Worm (Caenorhabditis elegans) whole organism, L4 larva: ENCODE results near the gene dna-2.

Experiments
- F26F4.8 ChIP-seq: fragments of 200-800 bp; sonication (Bioruptor generic); conservative IDR thresholded peaks from 2 replicates; pipeline ENCODE4 v1.3.6; 2022; ENCODE audit warnings: missing genetic modification characterization, missing compliant biosample characterization
- F49E8.2 ChIP-seq: sonication (generic microtip); optimal IDR thresholded peaks from 2 replicates; lab custom pipeline; 2016; ENCODE audit warnings: missing compliant biosample characterization, mild to moderate bottlenecking, missing genetic modification characterization, borderline replicate concordance
- R02D3.7 ChIP-seq: fragments of 150-350 bp; sonication (generic microtip); optimal IDR thresholded peaks from 3 replicates; lab custom pipeline; 2014; ENCODE audit warnings: missing biosample characterization, missing genetic modification characterization
- T20F7.1 ChIP-seq: fragments of 200-800 bp; sonication (Bioruptor generic); optimal IDR thresholded peaks from 2 replicates; lab custom pipeline; 2018; ENCODE audit warnings: mild to moderate bottlenecking, missing genetic modification characterization, missing compliant biosample characterization
- T26A8.4 ChIP-seq: fragments of 200-800 bp; sonication (Bioruptor generic); IDR thresholded peaks from 2 replicates; pipeline ENCODE4 v1.3.6; 2022; ENCODE audit warnings: missing genetic modification characterization, missing compliant biosample characterization
- Y5F2A.4 ChIP-seq: fragments of 200-800 bp; sonication (Bioruptor generic); optimal IDR thresholded peaks from 2 replicates; lab custom pipeline; 2018; ENCODE audit warnings: mild to moderate bottlenecking, missing genetic modification characterization, missing compliant biosample characterization
- Y75B8A.6 ChIP-seq: fragments of 200-800 bp; sonication (Bioruptor generic); IDR thresholded peaks from 2 replicates; pipeline ENCODE4 v1.3.6; 2022; ENCODE audit warnings: missing genetic modification reagents, missing genetic modification characterization, missing compliant biosample characterization
- ZK337.2 ChIP-seq: fragments of 200-800 bp; sonication (Bioruptor generic); IDR thresholded peaks from 2 replicates; pipeline ENCODE4 v1.3.6; 2022; ENCODE audit warnings: missing genetic modification reagents, missing genetic modification characterization, missing compliant biosample characterization
- ZK546.5 ChIP-seq, 2 experiments: sonication (generic microtip); optimal IDR thresholded peaks; 2 replicates each; lab custom pipeline; 2017; ENCODE audit warnings: missing biosample characterization in 2 of 2, missing genetic modification characterization in 2 of 2
- aha-1 ChIP-seq: fragments of 150-350 bp; peaks from one replicate; lab custom pipeline; 2014; ENCODE audit warnings: missing biosample characterization, missing genetic modification characterization
- aly-2 ChIP-seq: sonication (generic microtip); optimal IDR thresholded peaks from 2 replicates; lab custom pipeline; 2018; ENCODE audit warnings: missing biosample characterization, missing genetic modification characterization
- ceh-82 ChIP-seq: sonication (generic microtip); optimal IDR thresholded peaks from 2 replicates; lab custom pipeline; 2017; ENCODE audit warnings: missing biosample characterization, missing genetic modification characterization
- ces-1 ChIP-seq: fragments of 150-350 bp; sonication (generic microtip); optimal IDR thresholded peaks from 4 replicates; lab custom pipeline; 2014; ENCODE audit warnings: missing biosample characterization, missing genetic modification reagents, missing genetic modification characterization
- cey-2 ChIP-seq: sonication (generic microtip); optimal IDR thresholded peaks from 3 replicates; lab custom pipeline; 2017; ENCODE audit warnings: missing genetic modification characterization, mild to moderate bottlenecking, missing compliant biosample characterization, antibody characterized with exemption, borderline replicate concordance; ENCODE audit not compliant: insufficient read depth
- daf-12 ChIP-seq: fragments of 150-350 bp; optimal IDR thresholded peaks from 2 replicates; lab custom pipeline; 2014; ENCODE audit warnings: missing biosample characterization, missing genetic modification reagents, missing genetic modification characterization
- daf-16 ChIP-seq, 3 experiments: sonication (generic microtip); optimal IDR thresholded peaks; 2 replicates each; lab custom pipeline; 2016 to 2017; ENCODE audit warnings: missing genetic modification characterization in 3 of 3, missing genetic modification reagents in 3 of 3, mild to moderate bottlenecking in 2 of 3, missing compliant biosample characterization in 2 of 3, missing biosample characterization in 1 of 3, moderate library complexity in 1 of 3
- dmd-6 ChIP-seq: fragments of 200-800 bp; sonication (Bioruptor generic); IDR thresholded peaks from 2 replicates; pipeline ENCODE4 v1.3.6; 2022; ENCODE audit warnings: missing genetic modification reagents, missing genetic modification characterization, missing compliant biosample characterization
- dmd-9 ChIP-seq: fragments of 200-800 bp; sonication (Bioruptor generic); IDR thresholded peaks from 2 replicates; pipeline ENCODE4 v1.3.6; 2022; ENCODE audit warnings: missing genetic modification reagents, missing genetic modification characterization, missing compliant biosample characterization
- egl-27 ChIP-seq: sonication (generic microtip); optimal IDR thresholded peaks from 3 replicates; lab custom pipeline; 2017; ENCODE audit warnings: missing biosample characterization, missing genetic modification reagents, missing genetic modification characterization
- gei-8 ChIP-seq: fragments of 200-800 bp; sonication (Bioruptor generic); optimal IDR thresholded peaks from 2 replicates; lab custom pipeline; 2018; ENCODE audit warnings: mild to moderate bottlenecking, missing genetic modification characterization, missing compliant biosample characterization
- hmg-1.1 ChIP-seq: fragments of 200-800 bp; sonication (Bioruptor generic); IDR thresholded peaks from 2 replicates; pipeline ENCODE4 v1.3.6; 2022; ENCODE audit warnings: missing genetic modification reagents, missing genetic modification characterization, missing compliant biosample characterization
- jun-1 ChIP-seq: fragments of 150-350 bp; optimal IDR thresholded peaks from 2 replicates; lab custom pipeline; 2014; ENCODE audit warnings: missing biosample characterization, missing genetic modification reagents, missing genetic modification characterization
- lin-1 ChIP-seq: fragments of 200-800 bp; sonication (Bioruptor generic); IDR thresholded peaks from 2 replicates; pipeline ENCODE4 v1.3.6; 2022; ENCODE audit warnings: missing genetic modification reagents, missing genetic modification characterization, missing compliant biosample characterization
- lin-13 ChIP-seq: fragments of 150-350 bp; optimal IDR thresholded peaks from 2 replicates; lab custom pipeline; 2014; ENCODE audit warnings: missing biosample characterization, missing genetic modification reagents, missing genetic modification characterization
- lin-15B ChIP-seq: fragments of 150-350 bp; sonication (generic microtip); optimal IDR thresholded peaks from 3 replicates; lab custom pipeline; 2014; ENCODE audit warnings: missing biosample characterization, missing genetic modification characterization
- lin-39 ChIP-seq: fragments of 150-350 bp; optimal IDR thresholded peaks from 2 replicates; lab custom pipeline; 2014; ENCODE audit warnings: missing biosample characterization, missing genetic modification reagents, missing genetic modification characterization
- lir-3 ChIP-seq: sonication (generic microtip); optimal IDR thresholded peaks from 2 replicates; lab custom pipeline; 2016; ENCODE audit warnings: mild to moderate bottlenecking, missing genetic modification characterization, missing compliant biosample characterization
- lsy-2 ChIP-seq, 2 experiments: fragments of 150-350 bp in 1 of 2; sonication (generic microtip) in 1 of 2; optimal IDR thresholded peaks; 2 replicates each; lab custom pipeline; 2014 to 2017; ENCODE audit warnings: missing biosample characterization in 2 of 2, missing genetic modification characterization in 2 of 2
- madf-5 ChIP-seq, 2 experiments: fragments of 200-800 bp; sonication (Bioruptor generic); IDR thresholded peaks; 2 replicates each; pipeline ENCODE4 v1.3.6; 2022; ENCODE audit warnings: missing compliant biosample characterization in 2 of 2, missing genetic modification characterization in 2 of 2
- madf-9 ChIP-seq: fragments of 200-800 bp; sonication (Bioruptor generic); conservative IDR thresholded peaks from 2 replicates; pipeline ENCODE4 v1.3.6; 2022; ENCODE audit warnings: missing genetic modification reagents, missing genetic modification characterization, missing compliant biosample characterization
- mdl-1 ChIP-seq, 2 experiments: fragments of 150-350 bp in 1 of 2; sonication (generic microtip) in 1 of 2; optimal IDR thresholded peaks; 2 replicates each; lab custom pipeline; 2014 to 2017; ENCODE audit warnings: missing biosample characterization in 2 of 2, missing genetic modification characterization in 2 of 2
- mdt-29 ChIP-seq: fragments of 200-800 bp; sonication (Bioruptor generic); IDR thresholded peaks from 2 replicates; pipeline ENCODE4 v1.3.6; 2022; ENCODE audit warnings: missing genetic modification reagents, missing genetic modification characterization, missing compliant biosample characterization
- mep-1 ChIP-seq: fragments of 150-350 bp; sonication (generic microtip); optimal IDR thresholded peaks from 3 replicates; lab custom pipeline; 2014; ENCODE audit warnings: missing biosample characterization, missing genetic modification characterization
- mxl-2 ChIP-seq: fragments of 200-800 bp; sonication (Bioruptor generic); conservative IDR thresholded peaks from 2 replicates; pipeline ENCODE4 v1.3.6; 2022; ENCODE audit warnings: missing genetic modification reagents, missing genetic modification characterization, missing compliant biosample characterization
- mxl-3 ChIP-seq: fragments of 200-800 bp; sonication (Bioruptor generic); optimal IDR thresholded peaks from 2 replicates; lab custom pipeline; 2018; ENCODE audit warnings: mild to moderate bottlenecking, missing genetic modification characterization, missing compliant biosample characterization
- nhr-102 ChIP-seq: sonication (generic microtip); optimal IDR thresholded peaks from 2 replicates; lab custom pipeline; 2016; ENCODE audit warnings: mild to moderate bottlenecking, missing genetic modification characterization, moderate library complexity, missing compliant biosample characterization
- nhr-237 ChIP-seq: sonication (generic microtip); optimal IDR thresholded peaks from 2 replicates; lab custom pipeline; 2017; ENCODE audit warnings: missing biosample characterization, missing genetic modification characterization
- nhr-28 ChIP-seq: fragments of 150-350 bp; optimal IDR thresholded peaks from 2 replicates; lab custom pipeline; 2014; ENCODE audit warnings: missing biosample characterization, missing genetic modification characterization
- nhr-41 ChIP-seq: fragments of 200-800 bp; sonication (Bioruptor generic); IDR thresholded peaks from 2 replicates; pipeline ENCODE4 v1.3.6; 2022; ENCODE audit warnings: missing genetic modification reagents, missing genetic modification characterization, missing compliant biosample characterization
- nhr-6 ChIP-seq: fragments of 150-350 bp; optimal IDR thresholded peaks from 2 replicates; lab custom pipeline; 2014; ENCODE audit warnings: missing biosample characterization, missing genetic modification characterization
- nhr-76 ChIP-seq: fragments of 150-350 bp; optimal IDR thresholded peaks from 2 replicates; lab custom pipeline; 2014; ENCODE audit warnings: missing biosample characterization, missing genetic modification characterization
- nhr-77 ChIP-seq: fragments of 150-350 bp; optimal IDR thresholded peaks from 2 replicates; lab custom pipeline; 2014; ENCODE audit warnings: missing biosample characterization, missing genetic modification characterization
- sdz-12 ChIP-seq: fragments of 200-800 bp; sonication (Bioruptor generic); optimal IDR thresholded peaks from 2 replicates; lab custom pipeline; 2018; ENCODE audit warnings: mild to moderate bottlenecking, missing genetic modification characterization, missing compliant biosample characterization
- snpc-4 ChIP-seq: fragments of 150-350 bp; optimal IDR thresholded peaks from 2 replicates; lab custom pipeline; 2014; ENCODE audit warnings: missing biosample characterization, missing genetic modification characterization
- spr-1 ChIP-seq: sonication (generic microtip); optimal IDR thresholded peaks from 2 replicates; lab custom pipeline; 2016; ENCODE audit warnings: mild to moderate bottlenecking, missing genetic modification characterization, missing compliant biosample characterization
- unc-39 ChIP-seq: sonication (generic microtip); optimal IDR thresholded peaks from 2 replicates; lab custom pipeline; 2017; ENCODE audit warnings: missing biosample characterization, missing genetic modification characterization
- unc-62 ChIP-seq, 3 experiments: fragments of 150-350 bp in 1 of 3; sonication (generic microtip); optimal IDR thresholded peaks in 2 of 3; peaks in 1 of 3; 1 replicate in 1 of 3; 2 replicates in 2 of 3; lab custom pipeline; 2014 to 2017; ENCODE audit warnings: missing biosample characterization in 3 of 3, missing genetic modification characterization in 3 of 3, missing genetic modification reagents in 3 of 3, missing genotype in 1 of 3
- vab-7 ChIP-seq: fragments of 200-800 bp; sonication (Bioruptor generic); IDR thresholded peaks from 2 replicates; pipeline ENCODE4 v1.3.6; 2022; ENCODE audit warnings: missing genetic modification reagents, missing genetic modification characterization, missing compliant biosample characterization
- zfp-3 ChIP-seq: fragments of 200-800 bp; sonication (Bioruptor generic); conservative IDR thresholded peaks from 2 replicates; pipeline ENCODE4 v1.3.6; 2022; ENCODE audit warnings: missing genetic modification reagents, missing genetic modification characterization, missing compliant biosample characterization
- zip-11 ChIP-seq: fragments of 200-800 bp; sonication (Bioruptor generic); IDR thresholded peaks from 2 replicates; pipeline ENCODE4 v1.3.6; 2022; ENCODE audit warnings: missing genetic modification characterization, missing compliant biosample characterization
- zip-2 ChIP-seq: fragments of 150-350 bp; optimal IDR thresholded peaks from 2 replicates; lab custom pipeline; 2014; ENCODE audit warnings: missing biosample characterization, missing genetic modification characterization

dna-2 gene

ce11 chrII:11777893-11778480 is at the start of gene dna-2, which contains the start of gene patr-1 (continued):
- TF ChIP-seq F49E8.2 (tag; lab: Kevin White, UChicago) (no peak), nhr-77 (tag; lab: Kevin White, UChicago) (no peak), nhr-237 (tag; lab: Kevin White, UChicago) (no peak), nhr-6 (tag; lab: Kevin White, UChicago) (peak; percentile 70), Y5F2A.4 (GFP tag; lab: Kevin White, UChicago) (no peak), egl-27 (no peak), ces-1 (GFP tag; lab: Kevin White, UChicago) (no peak), mxl-3 (GFP tag; lab: Kevin White, UChicago) (no peak), spr-1 (no peak), mdl-1 (tag; optimal IDR thresholded peaks at IDR 0.05; lab: Kevin White, UChicago) (peak; percentile 23 to 65), ceh-82 (no peak), ZK337.2 (no peak), Y75B8A.6 (GFP tag; lab: Robert Waterston, UW) (no peak), R02D3.7 (tag; lab: Kevin White, UChicago) (no peak), lsy-2 (tag; optimal IDR thresholded peaks at IDR 0.05; lab: Kevin White, UChicago) (peak in 1 of 2 experiments; percentile 86), ZK546.5 (tag; optimal IDR thresholded peaks at IDR 0.05; lab: Kevin White, UChicago) (no peak), madf-5 (GFP tag; IDR thresholded peaks at IDR 0.05; lab: Robert Waterston, UW) (no peak), lin-1 (GFP tag; lab: Robert Waterston, UW) (no peak), mdt-29 (GFP tag; lab: Robert Waterston, UW) (no peak), lin-39 (tag; lab: Kevin White, UChicago) (no peak), unc-62 (GFP tag; optimal IDR thresholded peaks at IDR 0.05 in 1 of 2; lab: Kevin White, UChicago) (peak in 1 of 2 experiments; percentile 59), unc-62 (tag; optimal IDR thresholded peaks at IDR 0.05; lab: Kevin White, UChicago) (no peak), mxl-2 (GFP tag; lab: Robert Waterston, UW) (no peak), nhr-76 (tag; lab: Kevin White, UChicago) (no peak), T26A8.4 (no peak), F26F4.8 (no peak), nhr-28 (tag; lab: Kevin White, UChicago) (peak; percentile 28), lir-3 (tag; lab: Kevin White, UChicago) (no peak), gei-8 (GFP tag; lab: Kevin White, UChicago) (no peak), nhr-102 (tag; lab: Kevin White, UChicago) (no peak), dmd-9 (GFP tag; lab: Robert Waterston, UW) (no peak), hmg-1.1 (GFP tag; lab: Robert Waterston, UW) (peak; percentile 64; the same call in 1 of the 2 replicates), vab-7 (GFP tag; lab: Robert Waterston, UW) (no peak), nhr-41 (GFP tag; lab: Robert Waterston, UW) (no peak), snpc-4 (tag; lab: Kevin White, UChicago) (no peak), lin-13 (GFP tag; lab: Kevin White, UChicago) (peak; percentile 31), sdz-12 (GFP tag; lab: Kevin White, UChicago) (no peak), daf-12 (no peak), zfp-3 (GFP tag; lab: Robert Waterston, UW) (0 out of 2 replicates have a peak, but pooled peaks have one; percentile 30), zip-2 (tag; lab: Kevin White, UChicago) (no peak), lin-15B (tag; lab: Kevin White, UChicago) (no peak), zip-11 (GFP tag; lab: Robert Waterston, UW) (no peak), aly-2 (tag; lab: Kevin White, UChicago) (no peak), madf-9 (GFP tag; lab: Robert Waterston, UW) (no peak), T20F7.1 (GFP tag; lab: Kevin White, UChicago) (no peak), dmd-6 (GFP tag; lab: Robert Waterston, UW) (no peak), mep-1 (peak; percentile 55), unc-39 (tag; lab: Kevin White, UChicago) (no peak), jun-1 (tag; lab: Kevin White, UChicago) (no peak), aha-1 (tag; lab: Kevin White, UChicago) (peak; percentile 98), cey-2 (no peak), daf-16 (GFP tag; optimal IDR thresholded peaks at IDR 0.05; lab: Kevin White, UChicago) (no peak), daf-16 (tag; optimal IDR thresholded peaks at IDR 0.05; lab: Kevin White, UChicago) (no peak)
